Worm (Caenorhabditis elegans): ENCODE results near the gene H04D03.2.

DNA sequence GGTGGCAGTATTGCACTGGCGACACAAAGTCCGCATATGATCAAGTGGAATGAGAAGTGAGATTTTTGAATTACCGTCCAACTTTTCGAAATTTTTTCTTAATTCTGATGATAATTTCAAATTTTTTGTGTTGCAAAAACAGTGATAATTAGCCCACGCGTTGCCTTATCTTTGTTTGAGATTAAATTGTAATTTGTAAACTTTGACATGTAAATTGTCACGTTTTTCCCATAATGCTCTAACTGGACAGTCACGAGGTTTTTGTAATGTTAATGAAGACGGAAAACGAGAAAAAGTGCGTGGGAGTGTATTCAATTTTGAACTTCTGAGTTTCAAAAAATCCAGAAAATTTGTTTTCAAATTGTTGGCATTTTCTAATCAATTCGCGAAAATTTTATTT lies 39.3 kb upstream of the H04D03.2 start:
- TF ChIP-seq aly-2 (tag; optimal IDR thresholded peaks at IDR 0.05) (no peak), ztf-1 (GFP tag; conservative IDR thresholded peaks at IDR 0.05) (no peak), mdl-1 (tag; optimal IDR thresholded peaks at IDR 0.05) (no peak), unc-62 (GFP tag; optimal IDR thresholded peaks at IDR 0.05) (no peak), nhr-12 (tag; optimal IDR thresholded peaks at IDR 0.05) (no peak), ztf-4 (tag; optimal IDR thresholded peaks at IDR 0.05) (no peak), nhr-6 (tag; optimal IDR thresholded peaks at IDR 0.05) (no peak), lin-39 (tag; optimal IDR thresholded peaks at IDR 0.05) (no peak), C34F6.9 (tag; optimal IDR thresholded peaks at IDR 0.05) (no peak), nhr-23 (tag; optimal IDR thresholded peaks at IDR 0.05) (no peak), unc-39 (tag; optimal IDR thresholded peaks at IDR 0.05) (no peak), lin-13 (GFP tag; optimal IDR thresholded peaks at IDR 0.05) (no peak)
